Worm (Caenorhabditis elegans): Measurements from ENCODE around the gene T11F8.12.
A peak's percentile ranks its signal among the peaks of the same experiment; 100 is the strongest.

The T11F8.12 gene

ce11 chrIV:5506642-5507041 lies 24.5 kb upstream of the T11F8.12 start:
- no peak for TF ChIP-seq elt-4 (tag; optimal IDR thresholded peaks at IDR 0.05)
- TF ChIP-seq unc-55 (GFP tag; optimal IDR thresholded peaks at IDR 0.05) = peak; percentile 25
- peak; percentile 55 for TF ChIP-seq elt-2 (tag; optimal IDR thresholded peaks at IDR 0.05)

DNA sequence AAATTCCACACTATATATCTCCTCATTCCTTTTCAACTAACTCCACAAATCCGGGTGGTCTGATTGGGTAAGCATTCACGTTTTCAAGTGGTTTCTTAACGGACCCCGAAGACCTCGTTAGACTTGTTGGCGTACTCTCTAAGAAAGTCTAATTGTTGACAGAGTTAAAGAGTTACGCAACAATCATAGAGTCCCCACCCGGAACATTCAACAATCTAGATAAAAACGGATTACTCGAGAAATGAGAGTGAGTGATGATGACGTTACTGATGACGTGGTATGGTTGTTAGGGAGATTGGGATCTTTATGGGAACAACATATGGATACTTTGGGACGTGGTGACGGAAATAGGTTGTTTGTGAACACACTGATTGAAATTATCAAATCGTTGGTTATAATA lies 20.5 kb upstream of the T11F8.12 start:
- TF ChIP-seq nfya-1 (tag; optimal IDR thresholded peaks at IDR 0.05) = peak; percentile 1
- TF ChIP-seq ceh-30 (tag; optimal IDR thresholded peaks at IDR 0.05) = no peak
- peak; percentile 33 for TF ChIP-seq unc-42 (tag; optimal IDR thresholded peaks at IDR 0.05)

- no peak for TF ChIP-seq ceh-18 (tag; optimal IDR thresholded peaks at IDR 0.05)
- TF ChIP-seq unc-42 (tag; optimal IDR thresholded peaks at IDR 0.05) = peak; percentile 58
Measured at ce11 chrIV:5501414-5501813, 19.3 kb upstream of the T11F8.12 start.

DNA sequence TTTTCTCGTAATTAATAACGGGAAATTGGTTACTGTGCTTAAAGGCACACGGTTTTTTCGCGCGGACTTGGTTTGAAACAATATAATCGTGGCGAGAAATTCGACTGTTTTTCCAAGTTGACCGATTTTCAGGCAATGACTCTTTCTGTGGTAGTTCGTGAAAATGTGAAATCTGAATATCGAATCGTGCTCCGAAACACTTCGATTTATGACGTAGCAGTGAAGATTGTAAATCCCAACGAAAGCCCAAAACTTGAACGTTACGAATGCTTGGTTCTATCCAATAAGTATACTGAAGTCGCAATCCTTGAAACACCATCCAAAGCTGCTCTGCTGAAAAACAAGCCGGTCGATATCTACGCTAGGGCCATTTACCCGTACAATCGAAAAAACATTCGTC lies 12.0 kb upstream of the T11F8.12 start:
- no peak for TF ChIP-seq ceh-30 (tag; optimal IDR thresholded peaks at IDR 0.05)
- TF ChIP-seq K02D7.2 (tag; optimal IDR thresholded peaks at IDR 0.05) = no peak
- TF ChIP-seq pqm-1 (tag; optimal IDR thresholded peaks at IDR 0.05) = no peak
- TF ChIP-seq madf-2 (tag; optimal IDR thresholded peaks at IDR 0.05) = no peak
- TF ChIP-seq odd-2 (tag; optimal IDR thresholded peaks at IDR 0.05) = no peak
- TF ChIP-seq hlh-15 (tag; optimal IDR thresholded peaks at IDR 0.05) = no peak
- TF ChIP-seq tbx-2 (tag; optimal IDR thresholded peaks at IDR 0.05) = no peak
- TF ChIP-seq unc-42 (tag; optimal IDR thresholded peaks at IDR 0.05) = no peak
- no peak for TF ChIP-seq C38D4.7 (GFP tag; optimal IDR thresholded peaks at IDR 0.05)
- TF ChIP-seq ceh-18 (tag; optimal IDR thresholded peaks at IDR 0.05) = no peak

ce11 chrIV:5493692-5494091 lies 11.6 kb upstream of the T11F8.12 start, which contains the start of gene B0273.1:
Gene B0273.1 (plus strand): TSS chrIV:5493992.
- TF ChIP-seq ceh-18 (tag; optimal IDR thresholded peaks at IDR 0.05) (no peak), odd-2 (tag; optimal IDR thresholded peaks at IDR 0.05) (no peak), ttx-3 (tag; optimal IDR thresholded peaks at IDR 0.05) (no peak), hlh-13 (GFP tag; optimal IDR thresholded peaks at IDR 0.05) (no peak), Y22D7AL.16 (tag; optimal IDR thresholded peaks at IDR 0.05) (no peak), ceh-6 (GFP tag; optimal IDR thresholded peaks at IDR 0.05) (no peak), ahr-1 (tag; optimal IDR thresholded peaks at IDR 0.05) (no peak), ztf-16 (tag; optimal IDR thresholded peaks at IDR 0.05) (no peak), rnt-1 (tag; optimal IDR thresholded peaks at IDR 0.05) (no peak), elt-4 (tag; optimal IDR thresholded peaks at IDR 0.05) (no peak), pha-2 (tag; optimal IDR thresholded peaks at IDR 0.05) (no peak), ceh-24 (tag; optimal IDR thresholded peaks at IDR 0.05) (no peak), pat-9 (tag; optimal IDR thresholded peaks at IDR 0.05) (no peak), ets-4 (tag; optimal IDR thresholded peaks at IDR 0.05) (no peak), dve-1 (tag; optimal IDR thresholded peaks at IDR 0.05) (no peak), K02D7.2 (tag; optimal IDR thresholded peaks at IDR 0.05) (no peak), hlh-30 (tag; optimal IDR thresholded peaks at IDR 0.05; ENCODE audit: insufficient read depth) (no peak), pros-1 (tag; optimal IDR thresholded peaks at IDR 0.05) (no peak)

ce11 chrIV:5493135-5493534 lies 11.0 kb upstream of the T11F8.12 start:
- TF ChIP-seq hlh-30 (tag; optimal IDR thresholded peaks at IDR 0.05; ENCODE audit: insufficient read depth) (no peak), pqm-1 (tag; optimal IDR thresholded peaks at IDR 0.05) (no peak), hlh-15 (tag; optimal IDR thresholded peaks at IDR 0.05) (no peak), ceh-2 (tag; optimal IDR thresholded peaks at IDR 0.05) (no peak), K02D7.2 (tag; optimal IDR thresholded peaks at IDR 0.05) (no peak), K09A11.1 (tag; optimal IDR thresholded peaks at IDR 0.05; ENCODE audit: insufficient read depth) (no peak), ceh-14 (tag; optimal IDR thresholded peaks at IDR 0.05) (no peak), F13H6.1 (tag; optimal IDR thresholded peaks at IDR 0.05) (no peak), eyg-1 (tag; optimal IDR thresholded peaks at IDR 0.05) (no peak), ceh-48 (tag; optimal IDR thresholded peaks at IDR 0.05) (no peak), syd-9 (tag; optimal IDR thresholded peaks at IDR 0.05) (no peak), npax-4 (tag; optimal IDR thresholded peaks at IDR 0.05) (no peak), fkh-10 (GFP tag; optimal IDR thresholded peaks at IDR 0.05) (no peak), unc-86 (tag; optimal IDR thresholded peaks at IDR 0.05) (no peak), gmeb-2 (tag; optimal IDR thresholded peaks at IDR 0.05) (no peak), unc-42 (tag; optimal IDR thresholded peaks at IDR 0.05) (no peak)

Data from whole organism, late embryonic.